Worm (Caenorhabditis elegans): ENCODE results near the gene math-9.

DNA sequence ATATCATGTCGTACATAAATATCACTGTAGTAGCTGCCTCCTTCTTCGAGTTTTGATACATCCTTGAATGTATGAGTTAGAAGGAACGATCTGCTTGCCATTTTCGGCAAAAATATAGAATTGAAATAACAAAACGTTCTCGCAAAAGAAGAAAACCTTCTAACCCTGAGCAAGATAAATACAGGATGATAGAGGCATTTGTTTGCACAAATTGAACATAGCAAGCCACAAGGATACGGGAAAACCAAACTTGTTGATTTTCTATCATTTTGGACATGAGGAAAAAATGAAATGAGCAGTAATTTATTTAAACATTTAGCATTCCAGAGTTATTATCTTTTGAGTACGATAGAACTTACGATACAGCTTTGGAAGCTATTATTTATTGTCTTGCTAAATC is 1.5 kb downstream of the math-9 start, which contains the start of gene math-8:
- no peak for TF ChIP-seq F10E7.11 (tag; optimal IDR thresholded peaks at IDR 0.05)
- TF ChIP-seq rec-8 (tag; optimal IDR thresholded peaks at IDR 0.05) = no peak
- TF ChIP-seq nfya-1 (tag; optimal IDR thresholded peaks at IDR 0.05; ENCODE audit: borderline replicate concordance, insufficient read depth) = no peak
- TF ChIP-seq snpc-4 (GFP tag; optimal IDR thresholded peaks at IDR 0.05) = no peak
- no peak for TF ChIP-seq snpc-4 (tag; optimal IDR thresholded peaks at IDR 0.05)
- no peak for TF ChIP-seq xnd-1 (tag; optimal IDR thresholded peaks at IDR 0.05)

All from whole organism, young adult.